Fruit fly (Drosophila melanogaster) whole organism, wandering third instar larva: ENCODE measurements around the gene Pvf1.
A peak's percentile ranks its signal among the peaks of the same experiment; 100 is the strongest.

Source experiments
- Abd-B ChIP-seq: fragments of >200 bp; optimal IDR thresholded peaks from 2 replicates; lab custom pipeline; 2017; ENCODE audit warnings: missing biosample characterization, missing genetic modification characterization
- CG32264 ChIP-seq: fragments of 200-800 bp; sonication (Bioruptor generic); optimal IDR thresholded peaks from 2 replicates; lab custom pipeline; 2016; ENCODE audit warnings: missing biosample characterization, missing genetic modification characterization
- CG9705 ChIP-seq: fragments of 200-800 bp; sonication (Bioruptor generic); optimal IDR thresholded peaks from 2 replicates; lab custom pipeline; 2018; ENCODE audit warnings: missing biosample characterization, mild to moderate bottlenecking, missing genetic modification characterization
- CrebA ChIP-seq: fragments of 200-800 bp; sonication (Bioruptor generic); optimal IDR thresholded peaks from 2 replicates; lab custom pipeline; 2016; ENCODE audit warnings: missing biosample characterization, mild to moderate bottlenecking, missing genetic modification characterization, borderline replicate concordance
- Dfd ChIP-seq: fragments of >200 bp; optimal IDR thresholded peaks from 2 replicates; lab custom pipeline; 2017; ENCODE audit warnings: missing biosample characterization, missing genetic modification characterization
- Dif ChIP-seq: fragments of 200-275, 200-300 bp; sonication (Bioruptor generic); optimal IDR thresholded peaks from 2 replicates; lab custom pipeline; 2018; ENCODE audit warnings: missing biosample characterization, missing genetic modification characterization; ENCODE audit not compliant: partially characterized antibody
- GATAd ChIP-seq: sonication (Bioruptor generic); optimal IDR thresholded peaks from 2 replicates; lab custom pipeline; 2016; ENCODE audit warnings: missing biosample characterization, missing genetic modification characterization
- HLH106 ChIP-seq: fragments of 200-800 bp; optimal IDR thresholded peaks from 3 replicates; lab custom pipeline; 2019; ENCODE audit warnings: missing biosample characterization, mild to moderate bottlenecking, missing genetic modification characterization, moderate library complexity
- Hnf4 ChIP-seq: fragments of 200-800 bp; sonication (Bioruptor generic); optimal IDR thresholded peaks from 2 replicates; lab custom pipeline; 2016; ENCODE audit warnings: missing biosample characterization, mild to moderate bottlenecking, missing genetic modification characterization
- Hr78 ChIP-seq: fragments of >200 bp; optimal IDR thresholded peaks from 2 replicates; lab custom pipeline; 2017; ENCODE audit warnings: missing biosample characterization, missing genetic modification characterization
- Hr83 ChIP-seq: fragments of 200-300 bp; sonication (Bioruptor generic); optimal IDR thresholded peaks from 2 replicates; lab custom pipeline; 2016; ENCODE audit warnings: missing biosample characterization, mild to moderate bottlenecking, missing genetic modification characterization, moderate library complexity; ENCODE audit not compliant: poor library complexity, severe bottlenecking
- Jra ChIP-seq: sonication (Bioruptor generic); optimal IDR thresholded peaks from 2 replicates; lab custom pipeline; 2016; ENCODE audit warnings: missing biosample characterization, missing genetic modification characterization
- Mio ChIP-seq: sonication (Bioruptor generic); optimal IDR thresholded peaks from 2 replicates; lab custom pipeline; 2016; ENCODE audit warnings: missing biosample characterization, missing genetic modification characterization
- Myc ChIP-seq: fragments of >200 bp; optimal IDR thresholded peaks from 2 replicates; lab custom pipeline; 2017
- N ChIP-seq: fragments of >200 bp; optimal IDR thresholded peaks from 2 replicates; lab custom pipeline; 2018; ENCODE audit warnings: missing biosample characterization, missing external identifiers, missing genetic modification characterization
- OdsH ChIP-seq: fragments of 200-800 bp; sonication (Bioruptor generic); optimal IDR thresholded peaks from 2 replicates; lab custom pipeline; 2016; ENCODE audit warnings: missing biosample characterization, mild to moderate bottlenecking, missing genetic modification characterization
- Rel ChIP-seq, 2 experiments: fragments of 200-800 bp; sonication (Bioruptor generic) in 1 of 2; optimal IDR thresholded peaks; 2 replicates in 1 of 2; 3 replicates in 1 of 2; lab custom pipeline; 2016 to 2019; ENCODE audit warnings: mild to moderate bottlenecking in 2 of 2, missing biosample characterization in 2 of 2, missing genetic modification characterization in 2 of 2, moderate library complexity in 1 of 2
- Sp1 ChIP-seq: fragments of 200-800 bp; sonication (Bioruptor generic); optimal IDR thresholded peaks from 3 replicates; lab custom pipeline; 2019; ENCODE audit warnings: missing biosample characterization, mild to moderate bottlenecking, missing genetic modification characterization, moderate library complexity
- Vsx2 ChIP-seq: fragments of 200-300, 225-300 bp; sonication (Bioruptor generic); optimal IDR thresholded peaks from 2 replicates; lab custom pipeline; 2018; ENCODE audit warnings: missing biosample characterization, missing genetic modification characterization; ENCODE audit not compliant: partially characterized antibody
- br ChIP-seq: fragments of 200-800 bp; sonication (Bioruptor generic); optimal IDR thresholded peaks from 2 replicates; lab custom pipeline; 2016; ENCODE audit warnings: missing biosample characterization, missing genetic modification characterization
- brk ChIP-seq: fragments of 200-800 bp; sonication (Bioruptor generic); optimal IDR thresholded peaks from 2 replicates; lab custom pipeline; 2016; ENCODE audit warnings: missing biosample characterization, mild to moderate bottlenecking, missing genetic modification characterization
- dl ChIP-seq, 2 experiments: fragments of 175-275, 200-275 bp in 1 of 2; fragments of 200-275 bp in 1 of 2; sonication (Bioruptor generic); optimal IDR thresholded peaks; lab custom pipeline; 2018; ENCODE audit warnings: mild to moderate bottlenecking in 2 of 2, missing biosample characterization in 2 of 2, missing genetic modification characterization in 2 of 2, moderate library complexity in 2 of 2; ENCODE audit not compliant: partially characterized antibody in 2 of 2, insufficient read depth in 1 of 2
- dmrt93B ChIP-seq: fragments of 200-800 bp; sonication (Bioruptor generic); optimal IDR thresholded peaks from 2 replicates; lab custom pipeline; 2018; ENCODE audit warnings: missing biosample characterization, mild to moderate bottlenecking, missing genetic modification characterization
- dsf ChIP-seq: sonication (Bioruptor generic); optimal IDR thresholded peaks from 2 replicates; lab custom pipeline; 2016; ENCODE audit warnings: missing biosample characterization, missing genetic modification characterization, borderline replicate concordance
- ey ChIP-seq: fragments of 200-800 bp; sonication (Bioruptor generic); optimal IDR thresholded peaks from 2 replicates; lab custom pipeline; 2016; ENCODE audit warnings: missing biosample characterization, missing genetic modification characterization
- foxo ChIP-seq, 2 experiments: fragments of 200-800 bp; sonication (Bioruptor generic); optimal IDR thresholded peaks; 2 replicates in 1 of 2; 3 replicates in 1 of 2; lab custom pipeline; 2016 to 2017; ENCODE audit warnings: missing biosample characterization in 2 of 2, missing genetic modification characterization in 2 of 2
- fru ChIP-seq: fragments of 200-800 bp; sonication (Bioruptor generic); optimal IDR thresholded peaks from 3 replicates; lab custom pipeline; 2016; ENCODE audit warnings: missing biosample characterization, mild to moderate bottlenecking, missing genetic modification characterization
- h ChIP-seq: fragments of 200-800 bp; sonication (Bioruptor generic); optimal IDR thresholded peaks from 3 replicates; lab custom pipeline; 2016; ENCODE audit warnings: missing biosample characterization, mild to moderate bottlenecking, missing genetic modification characterization
- jim ChIP-seq: fragments of 175-275, 200-325 bp; sonication (Bioruptor generic); optimal IDR thresholded peaks from 2 replicates; lab custom pipeline; 2016; ENCODE audit warnings: missing biosample characterization, mild to moderate bottlenecking, missing genetic modification characterization
- lola ChIP-seq: fragments of >200 bp; optimal IDR thresholded peaks from 2 replicates; lab custom pipeline; 2017; ENCODE audit warnings: missing biosample characterization, missing genetic modification characterization
- pan ChIP-seq: fragments of >200 bp; optimal IDR thresholded peaks from 2 replicates; lab custom pipeline; 2017
- psq ChIP-seq: fragments of 200-800 bp; sonication (Bioruptor generic); optimal IDR thresholded peaks from 3 replicates; lab custom pipeline; 2017; ENCODE audit warnings: missing biosample characterization, mild to moderate bottlenecking, missing genetic modification characterization, moderate library complexity
- rgr ChIP-seq: fragments of 200-800 bp; sonication (Bioruptor generic); optimal IDR thresholded peaks from 3 replicates; lab custom pipeline; 2016; ENCODE audit warnings: missing biosample characterization, mild to moderate bottlenecking, missing genetic modification characterization
- sage ChIP-seq: fragments of 200-800 bp; sonication (Bioruptor generic); optimal IDR thresholded peaks from 2 replicates; lab custom pipeline; 2016; ENCODE audit warnings: missing biosample characterization, mild to moderate bottlenecking, missing genetic modification characterization
- sv ChIP-seq: fragments of 200-800 bp; sonication (Bioruptor generic); optimal IDR thresholded peaks from 3 replicates; lab custom pipeline; 2016; ENCODE audit warnings: missing biosample characterization, missing genetic modification characterization
- tai ChIP-seq: sonication (Bioruptor generic); optimal IDR thresholded peaks from 2 replicates; lab custom pipeline; 2016; ENCODE audit warnings: missing biosample characterization, missing genetic modification characterization
- usp ChIP-seq: fragments of >200 bp; optimal IDR thresholded peaks from 2 replicates; lab custom pipeline; 2017; ENCODE audit warnings: missing biosample characterization, missing genetic modification characterization
- woc ChIP-seq: sonication (Bioruptor generic); optimal IDR thresholded peaks from 2 replicates; lab custom pipeline; 2016; ENCODE audit warnings: missing biosample characterization, mild to moderate bottlenecking, missing genetic modification characterization

The Pvf1 gene

dm6 chrX:18843229-18844033 lies 10.9 kb downstream of the Pvf1 start, which contains the start of gene htk:
htk (plus strand) TSS chrX:18843663.
- no peak for TF ChIP-seq sage (GFP tag; lab: Kevin White, UChicago)
- TF ChIP-seq CG9705 = peak; percentile 37
- peak; percentile 35 for TF ChIP-seq dmrt93B
- peak; percentile 94 for TF ChIP-seq Myc (lab: Kevin White, UChicago)
- no peak for TF ChIP-seq Vsx2
- no peak for TF ChIP-seq GATAd
- no peak for TF ChIP-seq Dif
- TF ChIP-seq foxo (GFP tag; optimal IDR thresholded peaks at IDR 0.05; lab: Kevin White, UChicago) = peak in 1 of 2 experiments; percentile 86
- peak; percentile 62 for TF ChIP-seq br
- TF ChIP-seq dl (GFP tag; optimal IDR thresholded peaks at IDR 0.05; lab: Kevin White, UChicago; ENCODE audit: insufficient read depth in 1 of 2, partially characterized antibody in 2 of 2) = no peak
- TF ChIP-seq Hnf4 (GFP tag; lab: Kevin White, UChicago) = peak; percentile 75
- peak; percentile 20 for TF ChIP-seq Sp1 (GFP tag; lab: Kevin White, UChicago)
- TF ChIP-seq rgr = peak; percentile 74
- peak; percentile 67 for TF ChIP-seq ey (GFP tag; lab: Kevin White, UChicago)
- TF ChIP-seq Jra (GFP tag; lab: Kevin White, UChicago) = peak; percentile 11
- TF ChIP-seq HLH106 (tag; lab: Kevin White, UChicago) = peak; percentile 52
- TF ChIP-seq h (GFP tag; lab: Kevin White, UChicago) = peak; percentile 79
- no peak for TF ChIP-seq dsf (GFP tag; lab: Kevin White, UChicago)
- peak; percentile 69 for TF ChIP-seq fru (GFP tag; lab: Kevin White, UChicago)
- TF ChIP-seq sv (GFP tag; lab: Kevin White, UChicago) = peak; percentile 10
- TF ChIP-seq psq = peak; percentile 65
- TF ChIP-seq woc (GFP tag; lab: Kevin White, UChicago) = no peak
- TF ChIP-seq Dfd = no peak
- TF ChIP-seq Hr83 = peak; percentile 72
- TF ChIP-seq Rel (GFP tag; optimal IDR thresholded peaks at IDR 0.05; lab: Kevin White, UChicago) = no peak
- TF ChIP-seq Rel (tag; optimal IDR thresholded peaks at IDR 0.05; lab: Kevin White, UChicago) = peak; percentile 43
- peak; percentile 63 for TF ChIP-seq OdsH (GFP tag; lab: Kevin White, UChicago)
- TF ChIP-seq lola (GFP tag; lab: Kevin White, UChicago) = no peak
- no peak for TF ChIP-seq Abd-B (GFP tag; lab: Kevin White, UChicago)
- no peak for TF ChIP-seq pan (lab: Kevin White, UChicago)

dm6 chrX:18848338-18849021 lies 16.0 kb downstream of the Pvf1 start, which contains the start of gene shop:
shop (minus strand) TSS chrX:18848566.
- peak; percentile 81 for TF ChIP-seq psq
- no peak for TF ChIP-seq Vsx2
- no peak for TF ChIP-seq Jra (GFP tag; lab: Kevin White, UChicago)
- TF ChIP-seq OdsH (GFP tag; lab: Kevin White, UChicago) = peak; percentile 80
- TF ChIP-seq dsf (GFP tag; lab: Kevin White, UChicago) = no peak
- TF ChIP-seq tai (GFP tag; lab: Kevin White, UChicago) = no peak
- TF ChIP-seq Hr78 (GFP tag; lab: Kevin White, UChicago) = no peak
- TF ChIP-seq HLH106 (tag; lab: Kevin White, UChicago) = peak; percentile 89
- no peak for TF ChIP-seq pan (lab: Kevin White, UChicago)
- peak; percentile 92 for TF ChIP-seq woc (GFP tag; lab: Kevin White, UChicago)
- TF ChIP-seq br = peak; percentile 75
- no peak for TF ChIP-seq CG32264 (GFP tag; lab: Kevin White, UChicago)
- peak; percentile 13 for TF ChIP-seq Mio (GFP tag; lab: Kevin White, UChicago)
- TF ChIP-seq N = no peak
- peak; percentile 83 for TF ChIP-seq CG9705
- TF ChIP-seq Sp1 (GFP tag; lab: Kevin White, UChicago) = peak; percentile 89
- no peak for TF ChIP-seq CrebA (GFP tag; lab: Kevin White, UChicago)
- peak; percentile 86 for TF ChIP-seq fru (GFP tag; lab: Kevin White, UChicago)
- TF ChIP-seq foxo (GFP tag; optimal IDR thresholded peaks at IDR 0.05; lab: Kevin White, UChicago) = peak in 1 of 2 experiments; percentile 88
- no peak for TF ChIP-seq lola (GFP tag; lab: Kevin White, UChicago)
- peak; percentile 81 for TF ChIP-seq h (GFP tag; lab: Kevin White, UChicago)
- TF ChIP-seq brk = no peak
- no peak for TF ChIP-seq Rel (GFP tag; optimal IDR thresholded peaks at IDR 0.05; lab: Kevin White, UChicago)
- TF ChIP-seq Rel (tag; optimal IDR thresholded peaks at IDR 0.05; lab: Kevin White, UChicago) = peak; percentile 57
- TF ChIP-seq sage (GFP tag; lab: Kevin White, UChicago) = no peak
- no peak for TF ChIP-seq Hnf4 (GFP tag; lab: Kevin White, UChicago)
- peak; percentile 81 for TF ChIP-seq dmrt93B
- no peak for TF ChIP-seq Dfd
- peak; percentile 77 for TF ChIP-seq sv (GFP tag; lab: Kevin White, UChicago)
- TF ChIP-seq Hr83 = peak; percentile 85
- no peak for TF ChIP-seq dl (GFP tag; optimal IDR thresholded peaks at IDR 0.05; lab: Kevin White, UChicago; ENCODE audit: insufficient read depth in 1 of 2, partially characterized antibody in 2 of 2)
- TF ChIP-seq Myc (lab: Kevin White, UChicago) = no peak
- no peak for TF ChIP-seq GATAd
- no peak for TF ChIP-seq jim (GFP tag; lab: Kevin White, UChicago)
- no peak for TF ChIP-seq Abd-B (GFP tag; lab: Kevin White, UChicago)
- TF ChIP-seq ey (GFP tag; lab: Kevin White, UChicago) = peak; percentile 81
- no peak for TF ChIP-seq usp (GFP tag; lab: Kevin White, UChicago)
- no peak for TF ChIP-seq Dif
- TF ChIP-seq rgr = peak; percentile 84
